Fruit fly (Drosophila melanogaster) Kc167 (cell line): ENCODE measurements around the gene CG9289.

Experiments
- Myc ChIP-seq: fragments of >200 bp; optimal IDR thresholded peaks from 2 replicates; lab custom pipeline; 2017; ENCODE audit warnings: missing external identifiers
- h ChIP-seq: fragments of >200 bp; optimal IDR thresholded peaks from 3 replicates; lab custom pipeline; 2018; ENCODE audit warnings: missing external identifiers
- insv ChIP-seq: fragments of >200 bp; optimal IDR thresholded peaks from 3 replicates; lab custom pipeline; 2018; ENCODE audit warnings: missing external identifiers
- psq ChIP-seq: fragments of >200 bp; optimal IDR thresholded peaks from 2 replicates; lab custom pipeline; 2017; ENCODE audit warnings: missing external identifiers
- ttk ChIP-seq: sonication (Bioruptor generic); optimal IDR thresholded peaks from 2 replicates; lab custom pipeline; 2017; ENCODE audit warnings: missing external identifiers

DNA sequence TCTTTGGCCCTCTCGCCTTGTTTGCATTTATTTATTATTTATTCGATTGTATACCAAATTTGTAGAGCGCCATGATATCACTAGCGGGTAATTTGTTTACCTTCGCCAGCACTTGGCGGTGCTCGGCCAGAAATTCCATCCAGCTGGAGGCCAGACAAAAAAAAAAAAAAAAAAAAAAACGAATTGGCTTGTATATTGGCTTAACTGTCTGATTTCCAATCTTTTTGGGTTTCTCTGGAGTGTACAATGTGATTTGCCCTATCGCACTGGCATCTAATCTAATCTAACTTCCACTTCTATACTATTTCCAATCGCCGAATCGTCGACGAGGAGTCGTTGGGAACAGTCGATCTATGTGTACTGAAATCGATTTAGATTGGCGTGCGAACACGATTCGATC is 35.6 kb upstream of the CG9289 start:
- no peak for TF ChIP-seq insv (lab: Kevin White, UChicago)
- TF ChIP-seq h (lab: Kevin White, UChicago), result no peak
- TF ChIP-seq ttk (lab: Kevin White, UChicago), result no peak
- TF ChIP-seq psq (lab: Kevin White, UChicago), result no peak
- no peak for TF ChIP-seq Myc (lab: Kevin White, UChicago)
